Worm (Caenorhabditis elegans) whole organism, young adult: ENCODE data around the gene nhr-157.

Source experiments
- B0261.1 ChIP-seq: sonication (generic microtip); optimal IDR thresholded peaks from 2 replicates; lab custom pipeline; 2016; ENCODE audit warnings: mild to moderate bottlenecking, missing genetic modification characterization, moderate library complexity, missing compliant biosample characterization
- Y95B8A.8 ChIP-seq: fragments of 200-800 bp; sonication (Bioruptor generic); IDR thresholded peaks from 2 replicates; pipeline ENCODE4 v1.3.6; 2022; ENCODE audit warnings: missing genetic modification reagents, missing genetic modification characterization, missing compliant biosample characterization
- ama-1 ChIP-seq, 3 experiments: fragments of 150-350 bp in 1 of 3; sonication (generic microtip) in 2 of 3; optimal IDR thresholded peaks; 2 replicates each; lab custom pipeline; 2014 to 2018; ENCODE audit warnings: missing biosample characterization in 2 of 3, missing genetic modification characterization in 2 of 3, missing genetic modification reagents in 2 of 3
- ccch-3 ChIP-seq: fragments of 200-800 bp; sonication (Bioruptor generic); optimal IDR thresholded peaks from 2 replicates; lab custom pipeline; 2018; ENCODE audit warnings: mild to moderate bottlenecking, missing genetic modification characterization, missing compliant biosample characterization
- dpff-1 ChIP-seq: sonication (generic microtip); optimal IDR thresholded peaks from 2 replicates; lab custom pipeline; 2017; ENCODE audit warnings: mild to moderate bottlenecking, missing genetic modification characterization, missing compliant biosample characterization
- nfya-1 ChIP-seq: sonication (generic microtip); optimal IDR thresholded peaks from 2 replicates; lab custom pipeline; 2017; ENCODE audit warnings: antibody characterized with exemption, missing compliant biosample characterization, missing genetic modification characterization, borderline replicate concordance; ENCODE audit not compliant: insufficient read depth
- snpc-4 ChIP-seq, 5 experiments: fragments of 150-350 bp in 1 of 5; sonication (generic microtip) in 4 of 5; optimal IDR thresholded peaks; 2 replicates each; lab custom pipeline; 2014 to 2018; ENCODE audit warnings: missing genetic modification characterization in 5 of 5, missing biosample characterization in 3 of 5, antibody characterized with exemption in 2 of 5, mild to moderate bottlenecking in 2 of 5, missing compliant biosample characterization in 2 of 5, missing genotype in 2 of 5, moderate library complexity in 2 of 5, missing genetic modification reagents in 1 of 5
- ztf-22 ChIP-seq: fragments of 200-800 bp; sonication (Bioruptor generic); optimal IDR thresholded peaks from 2 replicates; lab custom pipeline; 2018; ENCODE audit warnings: mild to moderate bottlenecking, missing genetic modification characterization, moderate library complexity, missing compliant biosample characterization
- ztf-3 ChIP-seq: fragments of 200-800 bp; sonication (Bioruptor generic); optimal IDR thresholded peaks from 2 replicates; lab custom pipeline; 2018; ENCODE audit warnings: mild to moderate bottlenecking, missing genetic modification characterization, missing compliant biosample characterization

ce11 chrV:3878223-3878622, 9.4 kb upstream of the nhr-157 start, which contains the start of gene nhr-159:
- TF ChIP-seq ccch-3 (no peak), ztf-3 (no peak), snpc-4 (GFP tag; optimal IDR thresholded peaks at IDR 0.05; lab: Kevin White, UChicago) (no peak), snpc-4 (tag; optimal IDR thresholded peaks at IDR 0.05; lab: Kevin White, UChicago) (no peak), Y95B8A.8 (GFP tag; lab: Robert Waterston, UW) (no peak), ama-1 (optimal IDR thresholded peaks at IDR 0.05; lab: Kevin White, UChicago) (no peak), ama-1 (GFP tag; optimal IDR thresholded peaks at IDR 0.05; lab: Kevin White, UChicago) (no peak), B0261.1 (tag; lab: Kevin White, UChicago) (no peak), nfya-1 (tag; lab: Kevin White, UChicago) (no peak), dpff-1 (no peak), ztf-22 (GFP tag; lab: Kevin White, UChicago) (no peak)
